Fruit fly (Drosophila melanogaster) whole organism, pupa: ENCODE data around the gene Dus4.

Experiments used
- CG10348 ChIP-seq: fragments of 200-800 bp; sonication (Bioruptor generic); IDR thresholded peaks from 2 replicates; pipeline ENCODE4 v1.3.6; 2022; ENCODE audit warnings: missing biosample characterization, missing genetic modification characterization
- CG13204 ChIP-seq: fragments of 200-800 bp; sonication (Bioruptor generic); optimal IDR thresholded peaks from 2 replicates; lab custom pipeline; 2018; ENCODE audit warnings: missing biosample characterization, mild to moderate bottlenecking, missing genetic modification characterization, moderate library complexity
- CG15710 ChIP-seq: fragments of 200-800 bp; sonication (Bioruptor generic); optimal IDR thresholded peaks from 2 replicates; lab custom pipeline; 2018; ENCODE audit warnings: missing biosample characterization, mild to moderate bottlenecking, missing genetic modification characterization, moderate library complexity
- CG32121 ChIP-seq: fragments of 200-800 bp; sonication (Bioruptor generic); IDR thresholded peaks from 2 replicates; pipeline ENCODE4 v1.3.6; 2022; ENCODE audit warnings: missing biosample characterization, missing genetic modification characterization
- CG34367 ChIP-seq: fragments of 200-800 bp; sonication (Bioruptor generic); optimal IDR thresholded peaks from 2 replicates; lab custom pipeline; 2018; ENCODE audit warnings: missing biosample characterization, mild to moderate bottlenecking, missing genetic modification characterization
- CG8159 ChIP-seq: fragments of 200-800 bp; sonication (Bioruptor generic); optimal IDR thresholded peaks from 3 replicates; lab custom pipeline; 2018; ENCODE audit warnings: missing biosample characterization, mild to moderate bottlenecking, missing genetic modification characterization, moderate library complexity
- CG8301 ChIP-seq: fragments of 200-800 bp; sonication (Bioruptor generic); optimal IDR thresholded peaks from 2 replicates; lab custom pipeline; 2018; ENCODE audit warnings: missing biosample characterization, mild to moderate bottlenecking, missing genetic modification characterization
- CG9948 ChIP-seq: fragments of 200-800 bp; sonication (Bioruptor generic); optimal IDR thresholded peaks from 2 replicates; lab custom pipeline; 2018; ENCODE audit warnings: missing biosample characterization, mild to moderate bottlenecking, missing genetic modification characterization, moderate library complexity
- D1 ChIP-seq: fragments of 200-800 bp; sonication (Bioruptor generic); optimal IDR thresholded peaks from 2 replicates; lab custom pipeline; 2018; ENCODE audit warnings: missing biosample characterization, mild to moderate bottlenecking, missing genetic modification characterization, moderate library complexity
- EcR ChIP-seq: fragments of 200-800 bp; sonication (Bioruptor generic); optimal IDR thresholded peaks from 3 replicates; lab custom pipeline; 2019; ENCODE audit warnings: missing biosample characterization, missing genetic modification characterization, mild to moderate bottlenecking, moderate library complexity, missing genetic modification reagents
- Ets98B ChIP-seq: fragments of 200-800 bp; sonication (Bioruptor generic); IDR thresholded peaks from 2 replicates; pipeline ENCODE4 v1.3.6; 2022; ENCODE audit warnings: missing biosample characterization, missing genetic modification characterization
- Pif1A ChIP-seq: fragments of 200-800 bp; sonication (Bioruptor generic); optimal IDR thresholded peaks from 3 replicates; lab custom pipeline; 2016; ENCODE audit warnings: missing biosample characterization, missing genetic modification characterization
- Pif1B ChIP-seq: fragments of 200-800 bp; sonication (Bioruptor generic); optimal IDR thresholded peaks from 3 replicates; lab custom pipeline; 2016; ENCODE audit warnings: missing biosample characterization, missing genetic modification characterization
- Snoo ChIP-seq: fragments of 200-800 bp; sonication (Bioruptor generic); optimal IDR thresholded peaks from 3 replicates; lab custom pipeline; 2017; ENCODE audit warnings: missing biosample characterization, mild to moderate bottlenecking, missing genetic modification characterization, inconsistent platforms
- fd96Ca ChIP-seq: fragments of 200-800 bp; sonication (Bioruptor generic); IDR thresholded peaks from 3 replicates; pipeline ENCODE4 v1.3.6; 2022; ENCODE audit warnings: missing biosample characterization, missing genetic modification characterization

Dus4 gene

DNA sequence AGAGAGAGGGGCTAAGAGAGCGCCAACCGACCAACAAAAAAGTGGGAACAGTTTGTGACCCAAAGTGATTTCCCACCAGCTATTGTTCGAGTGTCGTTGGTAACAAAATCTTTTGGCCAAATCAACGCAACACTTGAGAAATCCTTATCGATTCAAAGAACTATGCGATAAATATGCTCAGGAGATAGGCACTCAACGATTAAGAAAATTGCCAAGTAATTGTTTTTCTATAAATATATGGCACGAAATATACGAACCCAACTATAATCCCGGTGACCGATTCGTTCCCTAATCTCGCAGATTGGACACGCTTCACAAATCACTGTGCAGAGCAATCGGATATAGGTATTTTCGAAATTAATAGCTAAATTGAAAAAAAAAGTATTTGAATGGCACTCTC, 48.0 kb downstream of the Dus4 start:
- no peak for TF ChIP-seq Pif1A (GFP tag; lab: Kevin White, UChicago)
- no peak for TF ChIP-seq CG13204

DNA sequence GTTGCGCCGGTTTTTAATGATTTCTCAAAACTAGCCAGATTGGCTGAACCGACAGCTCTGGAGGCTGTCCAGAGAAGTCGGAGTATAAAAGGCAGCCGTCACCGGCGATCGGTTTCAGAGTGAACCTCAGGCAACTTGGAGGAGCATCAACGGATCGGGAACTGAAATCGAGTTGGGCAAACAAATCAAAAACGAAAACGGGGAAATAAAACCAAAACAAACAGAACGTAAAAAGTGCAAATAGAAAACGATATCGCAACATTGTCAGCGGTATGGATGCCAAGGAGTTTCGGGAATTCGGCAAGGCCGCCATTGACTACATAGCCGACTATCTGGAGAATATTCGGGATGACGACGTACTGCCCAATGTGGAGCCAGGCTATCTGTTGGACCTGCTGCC, 48.6 kb downstream of the Dus4 start:
- TF ChIP-seq Pif1B (GFP tag; lab: Kevin White, UChicago) (no peak), Ets98B (GFP tag; lab: Robert Waterston, UW) (peak; percentile 38), CG8159 (no peak), Pif1A (GFP tag; lab: Kevin White, UChicago) (no peak), EcR (GFP tag; lab: Kevin White, UChicago) (no peak), CG34367 (peak; percentile 10)

dm6 chr2L:19112200-19112599, 49.1 kb downstream of the Dus4 start:
- no peak for TF ChIP-seq Pif1B (GFP tag; lab: Kevin White, UChicago)
- no peak for TF ChIP-seq CG32121
- TF ChIP-seq fd96Ca: no peak
- no peak for TF ChIP-seq CG9948 (tag; lab: Kevin White, UChicago)
- TF ChIP-seq Snoo (tag; lab: Kevin White, UChicago): no peak
- TF ChIP-seq CG8301 (tag; lab: Kevin White, UChicago): no peak
- no peak for TF ChIP-seq D1 (tag; lab: Kevin White, UChicago)
- no peak for TF ChIP-seq Ets98B (GFP tag; lab: Robert Waterston, UW)
- TF ChIP-seq CG15710 (tag; lab: Kevin White, UChicago): no peak
- TF ChIP-seq CG34367: no peak
- no peak for TF ChIP-seq CG10348 (GFP tag; lab: Robert Waterston, UW)
